Worm (Caenorhabditis elegans): Measurements from ENCODE around the gene F57C2.5.

- TF ChIP-seq unc-62 (GFP tag; optimal IDR thresholded peaks at IDR 0.05) (no peak), snpc-4 (GFP tag; optimal IDR thresholded peaks at IDR 0.05) (no peak), snpc-4 (tag; optimal IDR thresholded peaks at IDR 0.05) (no peak), zim-3 (tag; optimal IDR thresholded peaks at IDR 0.05) (no peak), F49E8.2 (tag; optimal IDR thresholded peaks at IDR 0.05; ENCODE audit: insufficient read depth) (no peak), K11D2.4 (GFP tag; IDR thresholded peaks at IDR 0.05) (no peak), T26A5.8 (tag; optimal IDR thresholded peaks at IDR 0.05) (no peak), mxl-1 (tag; optimal IDR thresholded peaks at IDR 0.05) (no peak)
These were observed 32.7 kb downstream of the F57C2.5 start for ce11 chrII:14495341-14495740.

Measured in whole organism, young adult.